Worm (Caenorhabditis elegans) whole organism, L1 larva: ENCODE data around the gene ZK688.9.
A peak's percentile ranks its signal among the peaks of the same experiment; 100 is the strongest.

Experiments used
- aha-1 ChIP-seq: fragments of 150-350 bp; optimal IDR thresholded peaks from 2 replicates; lab custom pipeline; 2014; ENCODE audit warnings: missing biosample characterization, missing genetic modification characterization
- alr-1 ChIP-seq: fragments of 200-800 bp; sonication (Bioruptor generic); optimal IDR thresholded peaks from 2 replicates; lab custom pipeline; 2018; ENCODE audit warnings: borderline replicate concordance, mild to moderate bottlenecking, missing genetic modification characterization, missing compliant biosample characterization
- aly-2 ChIP-seq: fragments of 150-350 bp; optimal IDR thresholded peaks from 2 replicates; lab custom pipeline; 2014; ENCODE audit warnings: missing biosample characterization, missing genetic modification characterization
- ama-1 ChIP-seq: fragments of 150-350 bp; optimal IDR thresholded peaks from 2 replicates; lab custom pipeline; 2014
- ceh-82 ChIP-seq, 3 experiments: fragments of 150-350 bp in 1 of 3; sonication (generic microtip) in 2 of 3; optimal IDR thresholded peaks; 2 replicates each; lab custom pipeline; 2014 to 2017; ENCODE audit warnings: missing biosample characterization in 3 of 3, missing genetic modification characterization in 3 of 3
- ceh-88 ChIP-seq: fragments of 200-800 bp; sonication (Bioruptor generic); IDR thresholded peaks from 2 replicates; pipeline ENCODE4 v1.3.6; 2022; ENCODE audit warnings: missing genetic modification characterization, missing compliant biosample characterization
- dsc-1 ChIP-seq: sonication (generic microtip); optimal IDR thresholded peaks from 2 replicates; lab custom pipeline; 2016; ENCODE audit warnings: mild to moderate bottlenecking, missing genetic modification characterization, missing compliant biosample characterization
- efl-1 ChIP-seq, 4 experiments: fragments of 150-350 bp; optimal IDR thresholded peaks in 3 of 4; peaks in 1 of 4; 1 replicate in 1 of 4; 2 replicates in 3 of 4; lab custom pipeline; 2014; ENCODE audit warnings: missing biosample characterization in 2 of 4, missing genetic modification characterization in 2 of 4, missing genetic modification reagents in 2 of 4
- egl-13 ChIP-seq: sonication (generic microtip); optimal IDR thresholded peaks from 2 replicates; lab custom pipeline; 2016; ENCODE audit warnings: missing genotype, missing genetic modification reagents, missing genetic modification characterization, missing compliant biosample characterization
- elt-2 ChIP-seq: sonication (generic microtip); optimal IDR thresholded peaks from 2 replicates; lab custom pipeline; 2016; ENCODE audit warnings: missing genetic modification characterization, mild to moderate bottlenecking, inconsistent platforms, missing compliant biosample characterization, missing genetic modification reagents
- fkh-10 ChIP-seq: sonication (generic microtip); optimal IDR thresholded peaks from 2 replicates; lab custom pipeline; 2017; ENCODE audit warnings: missing biosample characterization, missing genetic modification reagents, missing genetic modification characterization
- fkh-8 ChIP-seq: sonication (generic microtip); optimal IDR thresholded peaks from 2 replicates; lab custom pipeline; 2016; ENCODE audit warnings: mild to moderate bottlenecking, missing genetic modification characterization, missing compliant biosample characterization
- fos-1 ChIP-seq: fragments of 150-350 bp; optimal IDR thresholded peaks from 2 replicates; lab custom pipeline; 2014; ENCODE audit warnings: missing biosample characterization, missing genetic modification characterization
- hlh-17 ChIP-seq: fragments of 200-800 bp; sonication (Bioruptor generic); optimal IDR thresholded peaks from 2 replicates; lab custom pipeline; 2018; ENCODE audit warnings: missing genetic modification characterization, mild to moderate bottlenecking, missing compliant biosample characterization, moderate library complexity, borderline replicate concordance
- hpl-2 ChIP-seq: fragments of 150-350 bp; optimal IDR thresholded peaks from 2 replicates; lab custom pipeline; 2014; ENCODE audit warnings: missing biosample characterization, missing genetic modification reagents, missing genetic modification characterization
- irx-1 ChIP-seq: sonication (generic microtip); optimal IDR thresholded peaks from 2 replicates; lab custom pipeline; 2016; ENCODE audit warnings: missing genetic modification characterization, missing compliant biosample characterization
- jun-1 ChIP-seq: fragments of 150-350 bp; optimal IDR thresholded peaks from 2 replicates; lab custom pipeline; 2014; ENCODE audit warnings: missing biosample characterization, missing genetic modification reagents, missing genetic modification characterization
- lin-13 ChIP-seq: fragments of 150-350 bp; optimal IDR thresholded peaks from 2 replicates; lab custom pipeline; 2014; ENCODE audit warnings: missing biosample characterization, missing genetic modification reagents, missing genetic modification characterization
- lin-15B ChIP-seq: fragments of 150-350 bp; sonication (generic microtip); optimal IDR thresholded peaks from 3 replicates; lab custom pipeline; 2014; ENCODE audit warnings: missing biosample characterization, missing genetic modification characterization
- mdl-1 ChIP-seq, 2 experiments: fragments of 150-350 bp; optimal IDR thresholded peaks; 2 replicates each; lab custom pipeline; 2014 to 2017; ENCODE audit warnings: missing biosample characterization in 2 of 2, missing genetic modification characterization in 2 of 2, inconsistent platforms in 1 of 2
- mef-2 ChIP-seq: fragments of 150-350 bp; optimal IDR thresholded peaks from 2 replicates; lab custom pipeline; 2014; ENCODE audit warnings: missing biosample characterization, missing genetic modification characterization
- mep-1 ChIP-seq: fragments of 150-350 bp; optimal IDR thresholded peaks from 2 replicates; lab custom pipeline; 2014; ENCODE audit warnings: missing biosample characterization, missing genetic modification characterization
- nhr-19 ChIP-seq: fragments of 200-800 bp; sonication (Bioruptor generic); conservative IDR thresholded peaks from 2 replicates; pipeline ENCODE4 v1.3.6; 2022; ENCODE audit warnings: missing genetic modification characterization, missing compliant biosample characterization
- nhr-20 ChIP-seq: sonication (generic microtip); optimal IDR thresholded peaks from 2 replicates; lab custom pipeline; 2016; ENCODE audit warnings: mild to moderate bottlenecking, missing genetic modification characterization, missing compliant biosample characterization
- nhr-237 ChIP-seq: fragments of 150-350 bp; optimal IDR thresholded peaks from 2 replicates; lab custom pipeline; 2014; ENCODE audit warnings: missing biosample characterization, missing genetic modification characterization
- nhr-28 ChIP-seq: fragments of 150-350 bp; optimal IDR thresholded peaks from 2 replicates; lab custom pipeline; 2014; ENCODE audit warnings: missing biosample characterization, missing genetic modification characterization
- nhr-47 ChIP-seq: sonication (generic microtip); optimal IDR thresholded peaks from 2 replicates; lab custom pipeline; 2016; ENCODE audit warnings: mild to moderate bottlenecking, missing genetic modification characterization, moderate library complexity, missing compliant biosample characterization
- nhr-71 ChIP-seq: sonication (generic microtip); optimal IDR thresholded peaks from 2 replicates; lab custom pipeline; 2016; ENCODE audit warnings: mild to moderate bottlenecking, missing genetic modification characterization, moderate library complexity, missing compliant biosample characterization
- nhr-76 ChIP-seq: sonication (generic microtip); optimal IDR thresholded peaks from 2 replicates; lab custom pipeline; 2017; ENCODE audit warnings: missing biosample characterization, missing genetic modification characterization
- nhr-84 ChIP-seq: sonication (generic microtip); optimal IDR thresholded peaks from 2 replicates; lab custom pipeline; 2017; ENCODE audit warnings: missing biosample characterization, missing genetic modification characterization
- pag-3 ChIP-seq: sonication (generic microtip); optimal IDR thresholded peaks from 2 replicates; lab custom pipeline; 2017; ENCODE audit warnings: missing genetic modification characterization, mild to moderate bottlenecking, missing compliant biosample characterization, antibody characterized with exemption, borderline replicate concordance; ENCODE audit not compliant: insufficient read depth
- pax-3 ChIP-seq: fragments of 200-800 bp; sonication (Bioruptor generic); optimal IDR thresholded peaks from 2 replicates; lab custom pipeline; 2018; ENCODE audit warnings: mild to moderate bottlenecking, missing genetic modification characterization, moderate library complexity, missing compliant biosample characterization
- pqm-1 ChIP-seq: sonication (generic microtip); optimal IDR thresholded peaks from 3 replicates; lab custom pipeline; 2017; ENCODE audit warnings: missing biosample characterization, missing genetic modification characterization
- skn-1 ChIP-seq: fragments of 150-350 bp; optimal IDR thresholded peaks from 2 replicates; lab custom pipeline; 2014; ENCODE audit warnings: missing biosample characterization, missing genetic modification characterization
- snpc-4 ChIP-seq: fragments of 150-350 bp; optimal IDR thresholded peaks from 2 replicates; lab custom pipeline; 2014; ENCODE audit warnings: missing biosample characterization, missing genetic modification characterization
- snu-23 ChIP-seq: sonication (generic microtip); optimal IDR thresholded peaks from 2 replicates; lab custom pipeline; 2016; ENCODE audit warnings: missing genetic modification characterization, missing compliant biosample characterization
- sup-37 ChIP-seq: fragments of 200-800 bp; sonication (Bioruptor generic); optimal IDR thresholded peaks from 2 replicates; lab custom pipeline; 2018; ENCODE audit warnings: mild to moderate bottlenecking, missing genetic modification characterization, missing compliant biosample characterization
- swsn-7 ChIP-seq: sonication (generic microtip); optimal IDR thresholded peaks from 2 replicates; lab custom pipeline; 2016; ENCODE audit warnings: missing genetic modification characterization, missing compliant biosample characterization
- tbx-2 ChIP-seq: sonication (generic microtip); optimal IDR thresholded peaks from 2 replicates; lab custom pipeline; 2016; ENCODE audit warnings: missing genetic modification characterization, missing compliant biosample characterization
- tlp-1 ChIP-seq: fragments of 150-350 bp; optimal IDR thresholded peaks from 2 replicates; lab custom pipeline; 2014; ENCODE audit warnings: missing biosample characterization, missing genetic modification characterization
- unc-130 ChIP-seq: fragments of 150-350 bp; optimal IDR thresholded peaks from 2 replicates; lab custom pipeline; 2017; ENCODE audit warnings: missing biosample characterization, missing genetic modification characterization, inconsistent platforms
- unc-30 ChIP-seq: sonication (generic microtip); optimal IDR thresholded peaks from 2 replicates; lab custom pipeline; 2017; ENCODE audit warnings: missing biosample characterization, missing genetic modification characterization
- unc-62 ChIP-seq: fragments of 150-350 bp; optimal IDR thresholded peaks from 2 replicates; lab custom pipeline; 2014; ENCODE audit warnings: missing biosample characterization, missing genetic modification reagents, missing genetic modification characterization
- unc-98 ChIP-seq: fragments of 200-800 bp; sonication (Bioruptor generic); IDR thresholded peaks from 2 replicates; pipeline ENCODE4 v1.3.6; 2022; ENCODE audit warnings: missing genetic modification characterization, missing compliant biosample characterization
- vab-15 ChIP-seq: sonication (generic microtip); optimal IDR thresholded peaks from 2 replicates; lab custom pipeline; 2017; ENCODE audit warnings: missing genotype, mild to moderate bottlenecking, missing genetic modification characterization, missing compliant biosample characterization
- xbp-1 ChIP-seq: sonication (generic microtip); optimal IDR thresholded peaks from 2 replicates; lab custom pipeline; 2016; ENCODE audit warnings: missing genetic modification characterization, missing compliant biosample characterization
- zag-1 ChIP-seq: fragments of 150-350 bp; optimal IDR thresholded peaks from 2 replicates; lab custom pipeline; 2014; ENCODE audit warnings: missing biosample characterization, missing genetic modification characterization
- ztf-4 ChIP-seq: fragments of 150-350 bp; optimal IDR thresholded peaks from 2 replicates; lab custom pipeline; 2014; ENCODE audit warnings: missing biosample characterization, missing genetic modification characterization

The ZK688.9 gene

ce11 chrIII:7893224-7893623, 10.4 kb upstream of the ZK688.9 start:
- TF ChIP-seq nhr-76 (tag; lab: Kevin White, UChicago) (no peak), fkh-8 (tag; lab: Kevin White, UChicago) (peak; percentile 27), efl-1 (optimal IDR thresholded peaks at IDR 0.05; lab: Kevin White, UChicago) (no peak), efl-1 (GFP tag; optimal IDR thresholded peaks at IDR 0.05 in 1 of 2; lab: Kevin White, UChicago) (peak in 1 of 2 experiments; percentile 54)

ce11 chrIII:7892333-7892732, 9.5 kb upstream of the ZK688.9 start:
- no peak for TF ChIP-seq snpc-4 (tag; lab: Kevin White, UChicago)
- TF ChIP-seq zag-1, result no peak
- no peak for TF ChIP-seq fkh-10 (GFP tag; lab: Kevin White, UChicago)
- TF ChIP-seq hlh-17, result no peak
- TF ChIP-seq, all 84 proteins: peak for 0

- TF ChIP-seq nhr-237 (tag; lab: Kevin White, UChicago), result peak; percentile 10
- no peak for TF ChIP-seq aly-2
- no peak for TF ChIP-seq hpl-2 (GFP tag; lab: Kevin White, UChicago)
- TF ChIP-seq nhr-19 (GFP tag; lab: Robert Waterston, UW), result peak; percentile 57
- TF ChIP-seq lin-15B, result no peak
- peak; percentile 46 for TF ChIP-seq jun-1
- TF ChIP-seq unc-30 (tag; lab: Kevin White, UChicago), result no peak
- TF ChIP-seq ama-1, result no peak
- no peak for TF ChIP-seq pag-3 (tag; lab: Kevin White, UChicago)
- no peak for TF ChIP-seq aha-1 (tag; lab: Kevin White, UChicago)
- no peak for TF ChIP-seq ceh-88 (GFP tag; lab: Robert Waterston, UW)
- TF ChIP-seq nhr-76 (tag; lab: Kevin White, UChicago), result no peak
- TF ChIP-seq skn-1 (tag; lab: Kevin White, UChicago), result peak; percentile 76
- no peak for TF ChIP-seq nhr-84 (tag; lab: Kevin White, UChicago)
- TF ChIP-seq pax-3 (tag; lab: Kevin White, UChicago), result no peak
- TF ChIP-seq vab-15, result no peak
- no peak for TF ChIP-seq unc-62 (GFP tag; lab: Kevin White, UChicago)
- peak in 1 of 2 experiments; percentile 82 for TF ChIP-seq mdl-1 (tag; optimal IDR thresholded peaks at IDR 0.05; lab: Kevin White, UChicago)
- TF ChIP-seq ceh-82 (tag; optimal IDR thresholded peaks at IDR 0.05; lab: Kevin White, UChicago), result peak; percentile 5 to 80 (median 47)
- no peak for TF ChIP-seq lin-13 (GFP tag; lab: Kevin White, UChicago)
- TF ChIP-seq zag-1, result no peak
- no peak for TF ChIP-seq unc-98 (GFP tag; lab: Robert Waterston, UW)
- peak; percentile 34 for TF ChIP-seq ztf-4 (tag; lab: Kevin White, UChicago)
- TF ChIP-seq fos-1 (tag; lab: Kevin White, UChicago), result no peak
- TF ChIP-seq tlp-1 (tag; lab: Kevin White, UChicago), result no peak
- peak; percentile 72 for TF ChIP-seq nhr-20 (tag; lab: Kevin White, UChicago)
- peak; percentile 55 for TF ChIP-seq xbp-1 (tag; lab: Kevin White, UChicago)
- no peak for TF ChIP-seq unc-130 (tag; lab: Kevin White, UChicago)
- no peak for TF ChIP-seq nhr-28 (tag; lab: Kevin White, UChicago)
- TF ChIP-seq elt-2 (tag; lab: Kevin White, UChicago), result peak; percentile 21
- TF ChIP-seq dsc-1, result peak; percentile 39
- TF ChIP-seq nhr-71, result peak; percentile 83
- TF ChIP-seq snu-23, result peak; percentile 81
- TF ChIP-seq swsn-7, result peak; percentile 76
- no peak for TF ChIP-seq pqm-1
- no peak for TF ChIP-seq mef-2 (tag; lab: Kevin White, UChicago)
- no peak for TF ChIP-seq irx-1
- peak; percentile 70 for TF ChIP-seq mep-1 (tag; lab: Kevin White, UChicago)
- TF ChIP-seq nhr-47 (tag; lab: Kevin White, UChicago), result peak; percentile 70
- TF ChIP-seq tbx-2, result peak; percentile 62
- no peak for TF ChIP-seq alr-1 (tag; lab: Kevin White, UChicago)
- TF ChIP-seq sup-37 (GFP tag; lab: Kevin White, UChicago), result no peak
- TF ChIP-seq egl-13 (tag; lab: Kevin White, UChicago), result no peak
These were observed 8.9 kb upstream of the ZK688.9 start, which contains the start of the genes ZK688.5 and fahd-1 for ce11 chrIII:7891573-7892306. TSS of gene ZK688.5 (minus strand) at chrIII:7891623. TSS of gene fahd-1 (plus strand) at chrIII:7892256.
